Worm (Caenorhabditis elegans): Measurements from ENCODE around the gene adt-3.

Gene adt-3

DNA sequence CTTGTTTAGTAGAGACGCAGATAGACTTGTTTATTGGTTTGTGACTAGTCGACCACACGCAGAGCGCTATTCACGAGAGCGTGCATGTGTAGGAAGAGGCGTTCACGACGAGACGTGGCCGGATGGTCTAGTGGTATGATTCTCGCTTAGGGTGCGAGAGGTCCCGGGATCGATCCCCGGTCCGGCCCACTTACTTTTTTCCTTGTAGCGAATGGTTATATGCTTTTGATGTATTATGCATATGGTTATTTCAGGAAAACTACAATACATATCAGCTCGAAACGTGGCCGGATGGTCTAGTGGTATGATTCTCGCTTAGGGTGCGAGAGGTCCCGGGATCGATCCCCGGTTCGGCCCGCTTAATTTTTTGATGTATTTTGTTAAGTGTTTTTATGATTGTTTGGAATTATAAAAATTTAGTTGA, 38.5 kb downstream of the adt-3 start (continued):
- TF ChIP-seq ekl-4 (GFP tag; IDR thresholded peaks at IDR 0.05), result peak; percentile 87
- TF ChIP-seq ceh-58 (GFP tag; IDR thresholded peaks at IDR 0.05), result 0 out of 2 replicates have a peak, but pooled peaks have one; percentile 61
- TF ChIP-seq mel-28 (tag; optimal IDR thresholded peaks at IDR 0.05; ENCODE audit: borderline replicate concordance), result peak; percentile 63
- no peak for TF ChIP-seq fkh-3 (tag; optimal IDR thresholded peaks at IDR 0.05)
- TF ChIP-seq ets-4 (GFP tag; optimal IDR thresholded peaks at IDR 0.05), result peak; percentile 14
- TF ChIP-seq F10E7.11 (tag; optimal IDR thresholded peaks at IDR 0.05), result no peak
- no peak for TF ChIP-seq snpc-1.1 (tag; optimal IDR thresholded peaks at IDR 0.05; ENCODE audit: insufficient read depth)
- peak; percentile 94 for TF ChIP-seq dox-1 (GFP tag; IDR thresholded peaks at IDR 0.05)
- TF ChIP-seq F55B11.4 (tag; optimal IDR thresholded peaks at IDR 0.05; ENCODE audit: borderline replicate concordance, insufficient read depth), result no peak
- peak; percentile 61 for TF ChIP-seq B0035.1 (tag; optimal IDR thresholded peaks at IDR 0.05)
- no peak for TF ChIP-seq efl-1 (GFP tag; optimal IDR thresholded peaks at IDR 0.05)
- no peak for TF ChIP-seq sea-2 (GFP tag; IDR thresholded peaks at IDR 0.05)
- TF ChIP-seq unc-130 (GFP tag; optimal IDR thresholded peaks at IDR 0.05), result peak; percentile 2
- TF ChIP-seq ZK185.1 (tag; optimal IDR thresholded peaks at IDR 0.05; ENCODE audit: poor library complexity, severe bottlenecking), result peak; percentile 83
- TF ChIP-seq F49E8.2 (tag; optimal IDR thresholded peaks at IDR 0.05; ENCODE audit: insufficient read depth), result peak; percentile 37
- peak; percentile 86; the same call in 1 of the 2 replicates for TF ChIP-seq cebp-2 (GFP tag; IDR thresholded peaks at IDR 0.05)
- 0 out of 2 replicates have a peak, but pooled peaks have one; percentile 60 for TF ChIP-seq bed-2 (GFP tag; IDR thresholded peaks at IDR 0.05)
- TF ChIP-seq attf-3 (GFP tag; conservative IDR thresholded peaks at IDR 0.05), result peak; percentile 66
- peak; percentile 56 for TF ChIP-seq madf-6 (GFP tag; IDR thresholded peaks at IDR 0.05)
- peak; percentile 90 for TF ChIP-seq nhr-90 (tag; optimal IDR thresholded peaks at IDR 0.05)
- no peak for TF ChIP-seq lag-1 (GFP tag; IDR thresholded peaks at IDR 0.05)
- TF ChIP-seq zim-3 (tag; optimal IDR thresholded peaks at IDR 0.05), result peak; percentile 47
- peak; percentile 53; the same call in 1 of the 2 replicates for TF ChIP-seq aptf-3 (GFP tag; IDR thresholded peaks at IDR 0.05)
- peak; percentile 85; the same call in 1 of the 2 replicates for TF ChIP-seq Y53F4B.3 (GFP tag; IDR thresholded peaks at IDR 0.05)
- TF ChIP-seq rcor-1 (GFP tag; IDR thresholded peaks at IDR 0.05), result peak; percentile 90
- TF ChIP-seq ceh-40 (GFP tag; IDR thresholded peaks at IDR 0.05), result peak; percentile 82; the same call in 1 of the 2 replicates
- peak; percentile 89 for TF ChIP-seq Y53G8AR.9 (GFP tag; conservative IDR thresholded peaks at IDR 0.05)
- TF ChIP-seq hlh-12 (tag; optimal IDR thresholded peaks at IDR 0.05), result peak; percentile 51
- TF ChIP-seq let-526 (GFP tag; IDR thresholded peaks at IDR 0.05), result 0 out of 2 replicates have a peak, but pooled peaks have one; percentile 14
- TF ChIP-seq sptf-2 (GFP tag; optimal IDR thresholded peaks at IDR 0.05), result no peak
- peak; percentile 83 for TF ChIP-seq ztf-28 (GFP tag; IDR thresholded peaks at IDR 0.05)
- TF ChIP-seq B0261.1 (tag; optimal IDR thresholded peaks at IDR 0.05), result peak; percentile 97
- peak; percentile 67 for TF ChIP-seq F57A8.1 (GFP tag; optimal IDR thresholded peaks at IDR 0.05)
- TF ChIP-seq ceh-91 (GFP tag; IDR thresholded peaks at IDR 0.05), result peak; percentile 55
- TF ChIP-seq dpff-1 (tag; optimal IDR thresholded peaks at IDR 0.05), result no peak
- peak; percentile 8 for TF ChIP-seq T26A5.8 (tag; optimal IDR thresholded peaks at IDR 0.05)
- TF ChIP-seq akir-1 (GFP tag; optimal IDR thresholded peaks at IDR 0.05), result no peak

DNA sequence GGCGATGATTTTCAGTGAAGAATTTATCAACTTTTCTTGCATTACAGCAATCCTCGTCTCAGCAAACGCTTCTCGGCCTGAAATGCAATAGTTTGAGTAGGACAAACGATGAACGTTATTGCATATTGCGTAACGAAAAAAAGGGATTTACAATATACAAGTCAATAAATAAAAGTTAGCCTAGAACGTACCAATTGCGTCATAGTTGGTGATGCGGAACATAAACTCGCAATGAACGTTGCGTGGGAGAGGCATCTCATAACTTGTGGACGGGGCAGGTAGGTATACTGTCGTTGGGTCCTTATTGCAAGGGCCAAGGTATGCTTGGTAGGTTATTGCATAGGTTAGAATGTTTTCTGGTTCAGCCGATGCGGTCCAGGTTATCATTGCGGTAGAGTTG, 39.3 kb downstream of the adt-3 start:
- no peak for TF ChIP-seq snpc-1.1 (tag; optimal IDR thresholded peaks at IDR 0.05; ENCODE audit: insufficient read depth)
- TF ChIP-seq Y67H2A.10 (GFP tag; conservative IDR thresholded peaks at IDR 0.05), result no peak
- no peak for TF ChIP-seq egl-44 (GFP tag; IDR thresholded peaks at IDR 0.05)
- 0 out of 2 replicates have a peak, but pooled peaks have one; percentile 29 for TF ChIP-seq Y53G8AR.9 (GFP tag; conservative IDR thresholded peaks at IDR 0.05)
- TF ChIP-seq F52B5.7 (tag; optimal IDR thresholded peaks at IDR 0.05), result no peak
- TF ChIP-seq zim-3 (tag; optimal IDR thresholded peaks at IDR 0.05), result peak; percentile 20
- TF ChIP-seq C06A6.2 (GFP tag; conservative IDR thresholded peaks at IDR 0.05), result no peak

Data from whole organism, young adult.